Worm (Caenorhabditis elegans): Measurements from ENCODE around the gene F48G7.10.

F48G7.10 gene

DNA sequence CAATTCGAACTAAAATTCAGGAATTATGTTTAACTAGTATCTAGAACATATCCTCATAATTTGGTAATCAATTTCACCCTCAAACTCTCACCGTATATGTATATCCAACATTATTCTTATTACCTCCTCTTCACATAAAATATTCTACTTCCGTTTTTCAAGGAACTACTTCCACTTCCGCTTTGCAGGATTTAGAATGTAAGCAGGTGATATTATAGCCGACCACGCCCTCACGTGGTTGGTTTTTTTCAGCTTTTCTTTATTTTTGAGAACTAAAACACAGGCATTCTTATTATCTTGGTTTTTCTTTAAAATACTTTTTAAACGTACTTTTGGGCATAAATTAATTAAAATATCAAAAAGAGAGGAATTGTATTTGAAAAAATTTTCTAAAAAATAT, 16.8 kb downstream of the F48G7.10 start:
- TF ChIP-seq lsy-2 (tag; optimal IDR thresholded peaks at IDR 0.05): peak in 1 of 2 experiments; percentile 29
- TF ChIP-seq peb-1 (tag; optimal IDR thresholded peaks at IDR 0.05): no peak
- TF ChIP-seq blmp-1 (tag; optimal IDR thresholded peaks at IDR 0.05; ENCODE audit: insufficient read depth): no peak
- TF ChIP-seq crh-2 (tag; optimal IDR thresholded peaks at IDR 0.05): no peak
- no peak for TF ChIP-seq elt-1 (tag; optimal IDR thresholded peaks at IDR 0.05)
- TF ChIP-seq Y55F3AM.14 (GFP tag; optimal IDR thresholded peaks at IDR 0.05): no peak
- TF ChIP-seq C34F6.9 (tag; optimal IDR thresholded peaks at IDR 0.05): peak; percentile 5
- TF ChIP-seq lin-11 (tag; optimal IDR thresholded peaks at IDR 0.05): no peak
- TF ChIP-seq lin-13 (GFP tag; optimal IDR thresholded peaks at IDR 0.05): no peak
- no peak for TF ChIP-seq nhr-23 (tag; optimal IDR thresholded peaks at IDR 0.05)
- no peak for TF ChIP-seq ztf-11 (tag; optimal IDR thresholded peaks at IDR 0.05)
- TF ChIP-seq sma-9 (GFP tag; optimal IDR thresholded peaks at IDR 0.05): peak; percentile 15
- no peak for TF ChIP-seq sma-9 (tag; optimal IDR thresholded peaks at IDR 0.05)
- no peak for TF ChIP-seq nhr-25 (tag; optimal IDR thresholded peaks at IDR 0.05)
- TF ChIP-seq nhr-11 (tag; optimal IDR thresholded peaks at IDR 0.05): no peak
- TF ChIP-seq nhr-6 (tag; optimal IDR thresholded peaks at IDR 0.05): no peak
- no peak for TF ChIP-seq nhr-129 (tag; optimal IDR thresholded peaks at IDR 0.05)
- TF ChIP-seq zag-1 (tag; optimal IDR thresholded peaks at IDR 0.05): no peak
- no peak for TF ChIP-seq nhr-237 (tag; optimal IDR thresholded peaks at IDR 0.05)
- TF ChIP-seq gmeb-1 (tag; optimal IDR thresholded peaks at IDR 0.05): no peak

DNA sequence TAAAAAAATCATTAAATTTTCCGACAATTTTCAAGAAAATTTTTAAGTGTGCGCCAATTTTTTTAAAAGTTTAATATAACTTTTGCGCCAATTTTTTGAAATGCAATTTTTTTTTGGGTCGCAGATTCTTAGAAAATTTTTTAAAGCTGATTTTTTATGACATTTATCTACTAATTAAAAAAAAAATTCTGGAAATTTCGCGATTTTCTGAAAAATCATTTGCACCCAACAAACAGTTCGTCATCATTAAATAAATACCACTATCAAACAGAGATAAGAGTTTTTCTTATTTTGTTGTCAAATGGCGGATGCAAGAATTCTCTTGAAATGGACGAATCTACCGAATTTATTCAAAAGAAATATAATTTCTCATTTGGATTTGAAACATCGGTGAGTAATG, 19.5 kb downstream of the F48G7.10 start, which contains the start of gene F48G7.13:
TSS of gene F48G7.13 (plus strand) at position 301 of the 400 bp plus-strand sequence.
- TF ChIP-seq fos-1 (tag; optimal IDR thresholded peaks at IDR 0.05) (peak; percentile 49), alr-1 (tag; optimal IDR thresholded peaks at IDR 0.05) (no peak)

DNA sequence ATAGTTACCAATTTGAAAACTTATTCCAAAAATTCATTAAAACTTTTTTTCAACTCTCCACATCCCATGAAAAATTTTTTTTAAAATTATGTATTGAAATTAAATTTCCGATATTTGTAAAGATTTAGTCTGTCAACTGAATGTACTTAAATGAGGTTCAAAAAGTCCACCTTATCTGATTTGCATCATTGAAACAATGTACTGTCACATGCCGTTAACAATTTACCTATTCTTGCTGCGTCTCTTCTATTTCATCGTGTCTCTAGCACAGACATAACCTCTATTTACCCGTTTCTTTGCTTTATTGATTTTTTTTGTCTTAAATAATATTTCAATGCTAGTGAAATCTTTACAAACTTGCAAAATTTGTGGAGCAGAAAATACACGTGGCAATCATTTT, 24.5 kb downstream of the F48G7.10 start, which contains the start of gene nhr-90:
TSS of gene nhr-90 (plus strand) at position 296 of the 400 bp plus-strand sequence.
- no peak for TF ChIP-seq nhr-23 (tag; optimal IDR thresholded peaks at IDR 0.05)
- no peak for TF ChIP-seq gmeb-1 (tag; optimal IDR thresholded peaks at IDR 0.05)
- peak; percentile 71 for TF ChIP-seq nhr-129 (tag; optimal IDR thresholded peaks at IDR 0.05)
- TF ChIP-seq sma-9 (GFP tag; optimal IDR thresholded peaks at IDR 0.05): peak; percentile 57
- no peak for TF ChIP-seq sma-9 (tag; optimal IDR thresholded peaks at IDR 0.05)
- TF ChIP-seq mab-5 (tag; optimal IDR thresholded peaks at IDR 0.05): no peak
- peak; percentile 29 for TF ChIP-seq crh-2 (tag; optimal IDR thresholded peaks at IDR 0.05)
- TF ChIP-seq fos-1 (tag; optimal IDR thresholded peaks at IDR 0.05): peak; percentile 8
- TF ChIP-seq elt-3 (tag; optimal IDR thresholded peaks at IDR 0.05): no peak
- no peak for TF ChIP-seq lin-13 (GFP tag; optimal IDR thresholded peaks at IDR 0.05)
- no peak for TF ChIP-seq nhr-21 (tag; optimal IDR thresholded peaks at IDR 0.05)
- no peak for TF ChIP-seq peb-1 (tag; optimal IDR thresholded peaks at IDR 0.05)
- no peak for TF ChIP-seq elt-1 (tag; optimal IDR thresholded peaks at IDR 0.05)
- no peak for TF ChIP-seq aly-2 (tag; optimal IDR thresholded peaks at IDR 0.05)
- no peak for TF ChIP-seq ztf-11 (tag; optimal IDR thresholded peaks at IDR 0.05)
- no peak for TF ChIP-seq dmd-4 (tag; optimal IDR thresholded peaks at IDR 0.05)
- no peak for TF ChIP-seq mbf-1 (tag; optimal IDR thresholded peaks at IDR 0.05)

DNA sequence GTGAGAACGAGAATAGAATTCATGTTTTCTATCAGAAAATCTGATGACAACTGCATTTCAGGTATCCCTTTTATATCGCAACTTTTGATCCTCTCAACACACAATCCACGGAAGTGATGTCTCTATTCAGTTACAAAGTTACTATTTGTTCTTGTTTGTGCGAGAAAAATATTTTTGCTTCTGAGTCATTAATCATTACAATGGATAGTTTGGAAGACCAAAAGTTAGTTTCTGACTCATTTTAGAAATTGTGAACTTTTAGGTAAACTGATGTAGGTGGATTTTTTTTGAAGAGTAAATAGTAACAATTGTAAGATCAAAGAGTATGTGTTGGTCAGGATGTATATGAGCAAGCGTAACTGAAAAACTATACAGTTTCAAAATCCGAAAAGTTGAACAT, 25.1 kb downstream of the F48G7.10 start, which contains the start of gene srlf-36:
TSS of gene srlf-36 (minus strand) at position 101 of the 400 bp plus-strand sequence.
- TF ChIP-seq elt-1 (tag; optimal IDR thresholded peaks at IDR 0.05): no peak

DNA sequence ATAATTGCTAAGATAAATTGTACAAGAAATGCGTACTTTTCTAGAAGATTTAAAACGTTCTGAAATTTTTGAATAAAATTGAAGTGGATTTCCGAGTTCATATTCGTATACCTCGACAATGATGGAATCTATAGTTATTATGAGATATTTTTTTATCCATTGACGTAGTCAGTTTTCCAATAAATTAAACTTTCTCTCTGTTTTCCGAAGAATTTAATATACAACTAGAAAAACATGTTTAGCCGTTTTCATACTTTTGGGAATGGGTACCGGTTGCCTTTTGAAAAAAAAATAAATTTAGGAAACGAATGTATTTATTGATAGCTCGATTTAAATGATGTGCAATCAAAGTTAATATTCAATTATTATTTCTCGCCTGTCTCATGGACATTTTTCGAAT, 25.9 kb downstream of the F48G7.10 start, which contains the start of gene srw-109:
TSS of gene srw-109 (minus strand) at position 101 of the 400 bp plus-strand sequence.
- TF ChIP-seq ama-1 (optimal IDR thresholded peaks at IDR 0.05) (no peak), mab-5 (tag; optimal IDR thresholded peaks at IDR 0.05) (no peak), nhr-12 (tag; optimal IDR thresholded peaks at IDR 0.05) (no peak), mdl-1 (tag; optimal IDR thresholded peaks at IDR 0.05) (no peak), crh-2 (tag; optimal IDR thresholded peaks at IDR 0.05) (no peak), ZK546.5 (tag; optimal IDR thresholded peaks at IDR 0.05) (no peak), F13H6.1 (tag; optimal IDR thresholded peaks at IDR 0.05) (no peak), Y55F3AM.14 (GFP tag; optimal IDR thresholded peaks at IDR 0.05) (no peak), ztf-1 (GFP tag; conservative IDR thresholded peaks at IDR 0.05) (no peak), unc-55 (GFP tag; optimal IDR thresholded peaks at IDR 0.05) (no peak), skn-1 (tag; optimal IDR thresholded peaks at IDR 0.05) (no peak), lin-11 (tag; optimal IDR thresholded peaks at IDR 0.05) (no peak), elt-3 (tag; optimal IDR thresholded peaks at IDR 0.05) (no peak), nhr-21 (tag; optimal IDR thresholded peaks at IDR 0.05) (no peak), mbf-1 (tag; optimal IDR thresholded peaks at IDR 0.05) (no peak), sma-9 (GFP tag; optimal IDR thresholded peaks at IDR 0.05) (no peak), sma-9 (tag; optimal IDR thresholded peaks at IDR 0.05) (no peak)

All from whole organism, L2 larva.